Fruit fly (Drosophila melanogaster): ENCODE measurements around the gene CG42367.

The CG42367 gene

DNA sequence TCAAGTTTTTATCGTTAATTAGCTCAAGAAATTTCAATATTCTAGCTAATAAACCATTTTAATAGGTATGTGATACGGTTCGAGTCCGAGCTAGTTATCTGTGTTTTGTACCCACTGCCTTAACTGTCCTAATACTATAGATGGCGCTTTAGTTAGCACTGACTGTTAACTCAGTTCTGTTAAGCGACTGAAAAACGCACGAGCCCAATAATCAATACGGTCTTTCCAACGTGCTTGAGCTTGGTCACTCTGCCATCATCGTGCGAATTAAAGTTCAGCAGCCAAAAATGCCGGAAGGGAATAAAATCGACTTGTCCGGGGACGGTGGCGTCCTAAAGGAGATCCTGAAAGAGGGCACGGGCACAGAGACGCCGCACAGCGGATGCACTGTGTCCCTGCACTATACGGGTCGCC lies 42.5 kb upstream of the CG42367 start, which contains the start of gene Fkbp59:
Fkbp59 (plus strand) TSS at position 150 of the 414 bp plus-strand sequence.
- no peak for TF ChIP-seq dati (GFP tag; IDR thresholded peaks at IDR 0.05)
- TF ChIP-seq CG15514 (GFP tag; optimal IDR thresholded peaks at IDR 0.05) = peak; percentile 33
- TF ChIP-seq HmgZ (tag; optimal IDR thresholded peaks at IDR 0.05) = peak; percentile 60
- peak; percentile 90 for TF ChIP-seq MBD-R2 (GFP tag; IDR thresholded peaks at IDR 0.05)
- no peak for TF ChIP-seq chn (GFP tag; optimal IDR thresholded peaks at IDR 0.05)
- TF ChIP-seq Asciz (GFP tag; optimal IDR thresholded peaks at IDR 0.05) = no peak
- peak; percentile 21; the same call in 1 of the 2 replicates for TF ChIP-seq CG3847 (GFP tag; IDR thresholded peaks at IDR 0.05)
- TF ChIP-seq eyg (GFP tag; optimal IDR thresholded peaks at IDR 0.05) = no peak
- peak; percentile 21 for TF ChIP-seq gro (GFP tag; optimal IDR thresholded peaks at IDR 0.05)
- peak; percentile 22 for TF ChIP-seq nom (GFP tag; optimal IDR thresholded peaks at IDR 0.05)
- no peak for TF ChIP-seq grn (GFP tag; optimal IDR thresholded peaks at IDR 0.05)
- TF ChIP-seq bsh (GFP tag; optimal IDR thresholded peaks at IDR 0.05) = no peak
- no peak for TF ChIP-seq HLH3B (GFP tag; IDR thresholded peaks at IDR 0.05)
- no peak for TF ChIP-seq Atf-2 (GFP tag; optimal IDR thresholded peaks at IDR 0.05)
- TF ChIP-seq gsb-n (tag; optimal IDR thresholded peaks at IDR 0.05) = no peak
- no peak for TF ChIP-seq pros (GFP tag; optimal IDR thresholded peaks at IDR 0.05)
- peak; percentile 14; the same call in 1 of the 3 replicates for TF ChIP-seq zfh1 (GFP tag; IDR thresholded peaks at IDR 0.05)
- peak; percentile 23 for TF ChIP-seq Ets97D (GFP tag; optimal IDR thresholded peaks at IDR 0.05)
- peak; percentile 54 for TF ChIP-seq E2f2 (GFP tag; IDR thresholded peaks at IDR 0.05)
- no peak for TF ChIP-seq CG8388 (GFP tag; optimal IDR thresholded peaks at IDR 0.05)
- peak; percentile 90 for TF ChIP-seq CG7963 (GFP tag; IDR thresholded peaks at IDR 0.05; ENCODE audit: partially characterized antibody)
- TF ChIP-seq trem (tag; optimal IDR thresholded peaks at IDR 0.05) = peak; percentile 27
- TF ChIP-seq CG34224 (GFP tag; IDR thresholded peaks at IDR 0.05; ENCODE audit: partially characterized antibody) = peak; percentile 21; the same call in 1 of the 3 replicates
- peak; percentile 6 for TF ChIP-seq Deaf1 (tag; optimal IDR thresholded peaks at IDR 0.05)
- peak; percentile 90 for TF ChIP-seq CG14860 (GFP tag; IDR thresholded peaks at IDR 0.05; ENCODE audit: partially characterized antibody)
- peak; percentile 14 for TF ChIP-seq CG15601 (tag; optimal IDR thresholded peaks at IDR 0.05)
- TF ChIP-seq B-H2 (GFP tag; optimal IDR thresholded peaks at IDR 0.05) = peak; percentile 24
- TF ChIP-seq HLH54F (GFP tag; optimal IDR thresholded peaks at IDR 0.05) = no peak
- no peak for TF ChIP-seq ro (GFP tag; IDR thresholded peaks at IDR 0.05)
- TF ChIP-seq Bgb (GFP tag; IDR thresholded peaks at IDR 0.05; ENCODE audit: partially characterized antibody) = peak; percentile 97
- TF ChIP-seq Dll (GFP tag; IDR thresholded peaks at IDR 0.05; ENCODE audit: partially characterized antibody) = peak; percentile 62; the same call in 3 of the 4 replicates
- peak; percentile 31; the same call in 1 of the 2 replicates for TF ChIP-seq slbo (GFP tag; IDR thresholded peaks at IDR 0.05)
- TF ChIP-seq Adf1 (GFP tag; IDR thresholded peaks at IDR 0.05) = no peak
- TF ChIP-seq CG1832 (GFP tag; optimal IDR thresholded peaks at IDR 0.05) = no peak
- peak; percentile 69 for TF ChIP-seq her (GFP tag; optimal IDR thresholded peaks at IDR 0.05)
- no peak for TF ChIP-seq slou (GFP tag; optimal IDR thresholded peaks at IDR 0.05)
- TF ChIP-seq NFAT (GFP tag; IDR thresholded peaks at IDR 0.05) = peak; percentile 27; the same call in 1 of the 2 replicates
- peak; percentile 73 for TF ChIP-seq stwl (tag; optimal IDR thresholded peaks at IDR 0.05)
- no peak for TF ChIP-seq jumu (GFP tag; optimal IDR thresholded peaks at IDR 0.05)
- TF ChIP-seq mirr (GFP tag; optimal IDR thresholded peaks at IDR 0.05) = no peak
- TF ChIP-seq tx (GFP tag; optimal IDR thresholded peaks at IDR 0.05) = no peak
- TF ChIP-seq CG2199 (GFP tag; IDR thresholded peaks at IDR 0.05) = no peak
- TF ChIP-seq al (GFP tag; IDR thresholded peaks at IDR 0.05) = no peak
- no peak for TF ChIP-seq prd (optimal IDR thresholded peaks at IDR 0.05)
- peak; percentile 17; the same call in 1 of the 3 replicates for TF ChIP-seq prd (GFP tag; IDR thresholded peaks at IDR 0.05)
- TF ChIP-seq CG9437 (GFP tag; optimal IDR thresholded peaks at IDR 0.05) = no peak
- peak; percentile 96 for TF ChIP-seq nerfin-2 (GFP tag; IDR thresholded peaks at IDR 0.05; ENCODE audit: partially characterized antibody)
- TF ChIP-seq lilli (GFP tag; optimal IDR thresholded peaks at IDR 0.05) = peak; percentile 18
- no peak for TF ChIP-seq CG16815 (GFP tag; optimal IDR thresholded peaks at IDR 0.05)
- TF ChIP-seq CG17359 (tag; optimal IDR thresholded peaks at IDR 0.05) = no peak
- TF ChIP-seq croc (GFP tag; conservative IDR thresholded peaks at IDR 0.05) = no peak

All from whole organism, embryonic.